Worm (Caenorhabditis elegans) whole organism, young adult: ENCODE results near the gene R08C7.4.
A peak's percentile ranks its signal among the peaks of the same experiment; 100 is the strongest.

Source experiments
- B0261.1 ChIP-seq: sonication (generic microtip); optimal IDR thresholded peaks from 2 replicates; lab custom pipeline; 2016; ENCODE audit warnings: mild to moderate bottlenecking, missing genetic modification characterization, moderate library complexity, missing compliant biosample characterization
- C06A6.2 ChIP-seq: fragments of 200-800 bp; sonication (Bioruptor generic); conservative IDR thresholded peaks from 2 replicates; pipeline ENCODE4 v1.3.6; 2022; ENCODE audit warnings: missing genetic modification characterization, missing compliant biosample characterization
- C17E4.6 ChIP-seq: fragments of 200-800 bp; sonication (Bioruptor generic); IDR thresholded peaks from 2 replicates; pipeline ENCODE4 v1.3.6; 2022; ENCODE audit warnings: missing genetic modification reagents, missing genetic modification characterization, missing compliant biosample characterization
- F57A8.1 ChIP-seq: fragments of 200-800 bp; sonication (Bioruptor generic); optimal IDR thresholded peaks from 2 replicates; lab custom pipeline; 2018; ENCODE audit warnings: mild to moderate bottlenecking, missing genetic modification characterization, moderate library complexity, missing compliant biosample characterization
- T07F8.4 ChIP-seq: sonication (generic microtip); optimal IDR thresholded peaks from 2 replicates; lab custom pipeline; 2016; ENCODE audit warnings: mild to moderate bottlenecking, missing genetic modification characterization, moderate library complexity, missing compliant biosample characterization
- Y53F4B.3 ChIP-seq: fragments of 200-800 bp; sonication (Bioruptor generic); IDR thresholded peaks from 2 replicates; pipeline ENCODE4 v1.3.6; 2022; ENCODE audit warnings: missing genetic modification reagents, missing genetic modification characterization, missing compliant biosample characterization
- Y53G8AR.9 ChIP-seq: fragments of 200-800 bp; sonication (Bioruptor generic); conservative IDR thresholded peaks from 2 replicates; pipeline ENCODE4 v1.3.6; 2022; ENCODE audit warnings: missing genetic modification reagents, missing genetic modification characterization, missing compliant biosample characterization
- akir-1 ChIP-seq: fragments of 200-800 bp; sonication (Bioruptor generic); optimal IDR thresholded peaks from 2 replicates; lab custom pipeline; 2018; ENCODE audit warnings: mild to moderate bottlenecking, missing genetic modification characterization, moderate library complexity, missing compliant biosample characterization
- aptf-3 ChIP-seq: fragments of 200-800 bp; sonication (Bioruptor generic); IDR thresholded peaks from 2 replicates; pipeline ENCODE4 v1.3.6; 2022; ENCODE audit warnings: missing genetic modification characterization, missing compliant biosample characterization
- attf-5 ChIP-seq: fragments of 200-800 bp; sonication (Bioruptor generic); optimal IDR thresholded peaks from 2 replicates; lab custom pipeline; 2018; ENCODE audit warnings: mild to moderate bottlenecking, missing genetic modification characterization, missing compliant biosample characterization
- ceh-100 ChIP-seq: fragments of 200-800 bp; sonication (Bioruptor generic); IDR thresholded peaks from 2 replicates; pipeline ENCODE4 v1.3.6; 2022; ENCODE audit warnings: missing genetic modification reagents, missing genetic modification characterization, missing compliant biosample characterization
- egl-18 ChIP-seq: fragments of 200-800 bp; sonication (Bioruptor generic); IDR thresholded peaks from 2 replicates; pipeline ENCODE4 v1.3.6; 2022; ENCODE audit warnings: missing genetic modification reagents, missing genetic modification characterization, missing compliant biosample characterization
- egl-44 ChIP-seq: fragments of 200-800 bp; sonication (Bioruptor generic); IDR thresholded peaks from 2 replicates; pipeline ENCODE4 v1.3.6; 2022; ENCODE audit warnings: missing genetic modification reagents, missing genetic modification characterization, missing compliant biosample characterization
- egrh-3 ChIP-seq: fragments of 200-800 bp; sonication (Bioruptor generic); IDR thresholded peaks from 2 replicates; pipeline ENCODE4 v1.3.6; 2022; ENCODE audit warnings: missing genetic modification reagents, missing genetic modification characterization, missing compliant biosample characterization
- ekl-4 ChIP-seq: fragments of 200-800 bp; sonication (Bioruptor generic); IDR thresholded peaks from 2 replicates; pipeline ENCODE4 v1.3.6; 2022; ENCODE audit warnings: missing genetic modification reagents, missing genetic modification characterization, missing compliant biosample characterization
- ets-4 ChIP-seq: fragments of 200-800 bp; sonication (Bioruptor generic); optimal IDR thresholded peaks from 2 replicates; lab custom pipeline; 2018; ENCODE audit warnings: mild to moderate bottlenecking, missing genetic modification characterization, missing compliant biosample characterization
- hlh-12 ChIP-seq: sonication (generic microtip); optimal IDR thresholded peaks from 2 replicates; lab custom pipeline; 2016; ENCODE audit warnings: missing genetic modification characterization, missing compliant biosample characterization
- let-607 ChIP-seq, 2 experiments: fragments of 200-800 bp in 1 of 2; sonication (Bioruptor generic) in 1 of 2; sonication (generic microtip) in 1 of 2; optimal IDR thresholded peaks; 2 replicates each; lab custom pipeline; 2016 to 2018; ENCODE audit warnings: mild to moderate bottlenecking in 2 of 2, missing compliant biosample characterization in 2 of 2, missing genetic modification characterization in 2 of 2, moderate library complexity in 2 of 2, missing genotype in 1 of 2
- lin-26 ChIP-seq: fragments of 200-800 bp; sonication (Bioruptor generic); IDR thresholded peaks from 2 replicates; pipeline ENCODE4 v1.3.6; 2022; ENCODE audit warnings: missing genetic modification reagents, missing genetic modification characterization, missing compliant biosample characterization
- lin-35 ChIP-seq, 3 experiments: fragments of 150-350 bp in 2 of 3; sonication (generic microtip) in 1 of 3; optimal IDR thresholded peaks; 2 replicates each; lab custom pipeline; 2014 to 2018; ENCODE audit warnings: missing biosample characterization in 3 of 3, missing genetic modification characterization in 3 of 3, missing genetic modification reagents in 3 of 3
- lsy-27 ChIP-seq: sonication (generic microtip); optimal IDR thresholded peaks from 2 replicates; lab custom pipeline; 2017; ENCODE audit warnings: missing genetic modification characterization, mild to moderate bottlenecking, missing compliant biosample characterization, antibody characterized with exemption, missing genotype, borderline replicate concordance; ENCODE audit not compliant: insufficient read depth
- madf-10 ChIP-seq: sonication (generic microtip); optimal IDR thresholded peaks from 2 replicates; lab custom pipeline; 2016; ENCODE audit warnings: mild to moderate bottlenecking, missing genetic modification characterization, missing compliant biosample characterization
- madf-3 ChIP-seq: fragments of 200-800 bp; sonication (Bioruptor generic); IDR thresholded peaks from 2 replicates; pipeline ENCODE4 v1.3.6; 2022; ENCODE audit warnings: missing genetic modification reagents, missing genetic modification characterization, missing compliant biosample characterization
- mcd-1 ChIP-seq: fragments of 200-800 bp; sonication (Bioruptor generic); IDR thresholded peaks from 2 replicates; pipeline ENCODE4 v1.3.6; 2022; ENCODE audit warnings: missing genetic modification reagents, missing genetic modification characterization, missing compliant biosample characterization
- nfya-1 ChIP-seq: sonication (generic microtip); optimal IDR thresholded peaks from 2 replicates; lab custom pipeline; 2017; ENCODE audit warnings: antibody characterized with exemption, missing compliant biosample characterization, missing genetic modification characterization, borderline replicate concordance; ENCODE audit not compliant: insufficient read depth
- nhr-27 ChIP-seq: fragments of 200-800 bp; sonication (Bioruptor generic); optimal IDR thresholded peaks from 2 replicates; lab custom pipeline; 2018; ENCODE audit warnings: mild to moderate bottlenecking, missing genetic modification characterization, moderate library complexity, missing compliant biosample characterization
- nhr-80 ChIP-seq: sonication (generic microtip); optimal IDR thresholded peaks from 2 replicates; lab custom pipeline; 2016; ENCODE audit warnings: missing genetic modification characterization, missing compliant biosample characterization
- nhr-90 ChIP-seq: sonication (generic microtip); optimal IDR thresholded peaks from 2 replicates; lab custom pipeline; 2016; ENCODE audit warnings: missing genotype, mild to moderate bottlenecking, missing genetic modification characterization, missing compliant biosample characterization
- pha-4 ChIP-seq: fragments of 150-350 bp; sonication (generic microtip); optimal IDR thresholded peaks from 2 replicates; lab custom pipeline; 2014; ENCODE audit warnings: missing biosample characterization, missing genetic modification reagents, missing genetic modification characterization
- rcor-1 ChIP-seq: fragments of 200-800 bp; sonication (Bioruptor generic); IDR thresholded peaks from 2 replicates; pipeline ENCODE4 v1.3.6; 2022; ENCODE audit warnings: missing genetic modification reagents, missing genetic modification characterization, missing compliant biosample characterization
- rec-8 ChIP-seq, 2 experiments: sonication (generic microtip); optimal IDR thresholded peaks; 2 replicates each; lab custom pipeline; 2016; ENCODE audit warnings: mild to moderate bottlenecking in 2 of 2, missing genetic modification characterization in 2 of 2, missing genetic modification reagents in 2 of 2, missing genotype in 2 of 2, missing biosample characterization in 1 of 2, missing compliant biosample characterization in 1 of 2, moderate library complexity in 1 of 2
- snpc-4 ChIP-seq, 5 experiments: fragments of 150-350 bp in 1 of 5; sonication (generic microtip) in 4 of 5; optimal IDR thresholded peaks; 2 replicates each; lab custom pipeline; 2014 to 2018; ENCODE audit warnings: missing genetic modification characterization in 5 of 5, missing biosample characterization in 3 of 5, antibody characterized with exemption in 2 of 5, mild to moderate bottlenecking in 2 of 5, missing compliant biosample characterization in 2 of 5, missing genotype in 2 of 5, moderate library complexity in 2 of 5, missing genetic modification reagents in 1 of 5
- somi-1 ChIP-seq: fragments of 200-800 bp; sonication (Bioruptor generic); optimal IDR thresholded peaks from 2 replicates; lab custom pipeline; 2018; ENCODE audit warnings: mild to moderate bottlenecking, missing genetic modification characterization, missing compliant biosample characterization
- xnd-1 ChIP-seq: sonication (generic microtip); optimal IDR thresholded peaks from 2 replicates; lab custom pipeline; 2016; ENCODE audit warnings: missing genotype, missing genetic modification reagents, missing genetic modification characterization, missing compliant biosample characterization
- zfh-2 ChIP-seq: fragments of 200-800 bp; sonication (Bioruptor generic); conservative IDR thresholded peaks from 2 replicates; pipeline ENCODE4 v1.3.6; 2022; ENCODE audit warnings: missing genetic modification reagents, missing genetic modification characterization, missing compliant biosample characterization
- ztf-26 ChIP-seq: sonication (generic microtip); optimal IDR thresholded peaks from 2 replicates; lab custom pipeline; 2017; ENCODE audit warnings: missing genetic modification characterization, missing compliant biosample characterization
- ztf-6 ChIP-seq: fragments of 200-800 bp; sonication (Bioruptor generic); IDR thresholded peaks from 2 replicates; pipeline ENCODE4 v1.3.6; 2022; ENCODE audit warnings: missing genetic modification reagents, missing genetic modification characterization, missing compliant biosample characterization

The R08C7.4 gene

DNA sequence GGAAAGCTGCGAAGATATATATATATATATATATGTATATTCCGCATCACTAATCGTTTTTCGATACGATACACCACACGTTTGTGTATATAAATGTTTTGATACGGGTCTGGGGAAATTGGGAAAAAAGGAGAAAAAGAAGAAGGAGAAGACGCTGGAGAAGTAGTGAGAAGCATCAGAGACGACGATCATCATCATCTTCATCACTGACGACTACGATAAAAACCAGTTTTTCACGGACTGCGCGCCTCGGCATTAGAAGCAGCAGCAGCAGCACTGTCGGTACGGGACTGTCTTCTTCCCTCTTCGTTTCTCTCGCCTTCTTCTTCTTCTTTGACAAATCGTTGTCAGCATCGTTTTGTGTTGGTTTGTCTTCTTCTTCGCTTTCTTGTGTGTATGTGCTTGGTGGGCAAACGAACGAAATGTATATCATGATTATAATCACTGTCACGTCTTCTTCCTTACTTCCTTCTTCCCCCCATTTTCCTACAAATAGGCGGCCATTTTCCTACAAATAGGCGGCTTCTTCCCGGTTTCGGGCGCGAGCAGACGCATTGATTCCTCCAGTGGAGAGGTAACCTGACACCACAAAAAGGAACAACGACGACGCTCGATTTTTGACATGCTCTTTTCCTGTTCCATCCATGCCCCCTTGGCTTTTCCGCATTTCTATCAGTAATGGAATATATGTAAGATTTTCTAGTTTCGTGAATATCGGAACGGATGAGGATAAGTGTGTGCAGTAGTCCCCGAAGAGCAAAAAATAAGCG is 38.6 kb upstream of the R08C7.4 start:
- peak; percentile 25; the same call in 1 of the 2 replicates for TF ChIP-seq egrh-3 (GFP tag; lab: Robert Waterston, UW)
- no peak for TF ChIP-seq ceh-100 (GFP tag; lab: Robert Waterston, UW)
- TF ChIP-seq somi-1 (GFP tag; lab: Kevin White, UChicago), result peak; percentile 2
- TF ChIP-seq madf-3 (GFP tag; lab: Robert Waterston, UW), result 0 out of 2 replicates have a peak, but pooled peaks have one; percentile 8
- 0 out of 2 replicates have a peak, but pooled peaks have one; percentile 11 for TF ChIP-seq lin-26 (GFP tag; lab: Robert Waterston, UW)
- no peak for TF ChIP-seq mcd-1
- TF ChIP-seq, all 124 proteins: peak for 4

- TF ChIP-seq rec-8 (tag; optimal IDR thresholded peaks at IDR 0.05; lab: Kevin White, UChicago) (no peak), akir-1 (GFP tag; lab: Kevin White, UChicago) (no peak), nhr-80 (tag; lab: Kevin White, UChicago) (peak; percentile 25), ceh-100 (GFP tag; lab: Robert Waterston, UW) (no peak), hlh-12 (tag; lab: Kevin White, UChicago) (no peak), egl-44 (no peak)
Measured at ce11 chrIV:4397111-4397510, 37.7 kb upstream of the R08C7.4 start.

ce11 chrIV:4397586-4397985 is 37.2 kb upstream of the R08C7.4 start:
- TF ChIP-seq pha-4 (tag; lab: Kevin White, UChicago) (no peak), xnd-1 (tag; lab: Kevin White, UChicago) (no peak), ztf-6 (GFP tag; lab: Robert Waterston, UW) (no peak), C06A6.2 (GFP tag; lab: Robert Waterston, UW) (no peak), attf-5 (GFP tag; lab: Kevin White, UChicago) (no peak), B0261.1 (tag; lab: Kevin White, UChicago) (no peak), snpc-4 (GFP tag; optimal IDR thresholded peaks at IDR 0.05; lab: Kevin White, UChicago) (no peak), snpc-4 (tag; optimal IDR thresholded peaks at IDR 0.05; lab: Kevin White, UChicago) (no peak), lin-26 (GFP tag; lab: Robert Waterston, UW) (no peak)

ce11 chrIV:4398420-4398819 is 36.4 kb upstream of the R08C7.4 start:
- TF ChIP-seq nfya-1 (no peak), T07F8.4 (tag; lab: Kevin White, UChicago) (no peak), egl-18 (GFP tag; lab: Robert Waterston, UW) (no peak), zfh-2 (GFP tag; lab: Robert Waterston, UW) (peak; percentile 85), ekl-4 (0 out of 2 replicates have a peak, but pooled peaks have one; percentile 45), nhr-27 (tag; lab: Kevin White, UChicago) (no peak), C17E4.6 (GFP tag; lab: Robert Waterston, UW) (no peak), egrh-3 (GFP tag; lab: Robert Waterston, UW) (peak; percentile 36; the same call in 1 of the 2 replicates), lin-35 (GFP tag; optimal IDR thresholded peaks at IDR 0.05; lab: Kevin White, UChicago) (peak in 1 of 3 experiments; percentile 8)

- no peak for TF ChIP-seq lsy-27 (tag; lab: Kevin White, UChicago)
- no peak for TF ChIP-seq pha-4 (tag; lab: Kevin White, UChicago)
- TF ChIP-seq ztf-26 (tag; lab: Kevin White, UChicago), result no peak
- TF ChIP-seq nhr-80 (tag; lab: Kevin White, UChicago), result no peak
- no peak for TF ChIP-seq F57A8.1 (GFP tag; lab: Kevin White, UChicago)
- TF ChIP-seq aptf-3 (GFP tag; lab: Robert Waterston, UW), result no peak
- no peak for TF ChIP-seq nhr-90 (tag; lab: Kevin White, UChicago)
- TF ChIP-seq ekl-4, result no peak
- TF ChIP-seq ets-4, result no peak
- TF ChIP-seq let-607 (tag; optimal IDR thresholded peaks at IDR 0.05; lab: Kevin White, UChicago), result no peak
- no peak for TF ChIP-seq Y53G8AR.9 (GFP tag; lab: Robert Waterston, UW)
- no peak for TF ChIP-seq Y53F4B.3 (GFP tag; lab: Robert Waterston, UW)
- TF ChIP-seq madf-10 (tag; lab: Kevin White, UChicago), result no peak
- no peak for TF ChIP-seq rec-8 (tag; optimal IDR thresholded peaks at IDR 0.05; lab: Kevin White, UChicago)
- TF ChIP-seq rcor-1 (GFP tag; lab: Robert Waterston, UW), result no peak
Measured at ce11 chrIV:4398890-4399289, 35.9 kb upstream of the R08C7.4 start.
